Worm (Caenorhabditis elegans) whole organism, L1 larva: ENCODE measurements around the gene M7.7.

Source experiments
- pqm-1 ChIP-seq: sonication (generic microtip); optimal IDR thresholded peaks from 3 replicates; lab custom pipeline; 2017; ENCODE audit warnings: missing biosample characterization, missing genetic modification characterization
- tlp-1 ChIP-seq: fragments of 150-350 bp; optimal IDR thresholded peaks from 2 replicates; lab custom pipeline; 2014; ENCODE audit warnings: missing biosample characterization, missing genetic modification characterization

M7.7 gene

ce11 chrIV:11131268-11131667 lies 41.6 kb downstream of the M7.7 start, which contains the start of gene ard-1:
Gene ard-1, plus strand, starts transcription at chrIV:11131279.
- TF ChIP-seq pqm-1 (tag; lab: Kevin White, UChicago) = no peak
- TF ChIP-seq tlp-1 (tag; lab: Kevin White, UChicago) = no peak
